Fruit fly (Drosophila melanogaster) whole organism, embryonic: Measurements from ENCODE around the gene CG14327.

Experiments used
- BEAF-32 ChIP-seq: fragments of 200-800 bp; sonication (Bioruptor generic); optimal IDR thresholded peaks from 3 replicates; lab custom pipeline; 2017; ENCODE audit warnings: missing biosample characterization, missing genetic modification characterization, mild to moderate bottlenecking, moderate library complexity, missing genetic modification reagents
- CG10654 ChIP-seq: fragments of 200-800 bp; sonication (Bioruptor generic); optimal IDR thresholded peaks from 2 replicates; lab custom pipeline; 2016; ENCODE audit warnings: missing biosample characterization, missing genetic modification characterization
- CG11560 ChIP-seq: fragments of 200-800 bp; sonication (Bioruptor generic); IDR thresholded peaks from 3 replicates; pipeline ENCODE4 v1.3.6; 2022; ENCODE audit warnings: missing biosample characterization, missing genetic modification characterization
- CG13296 ChIP-seq: fragments of 200-800 bp; sonication (Bioruptor generic); optimal IDR thresholded peaks from 3 replicates; lab custom pipeline; 2018; ENCODE audit warnings: missing biosample characterization, mild to moderate bottlenecking, missing genetic modification characterization
- CG14050 ChIP-seq: fragments of 200-800 bp; sonication (Bioruptor generic); IDR thresholded peaks from 3 replicates; pipeline ENCODE4 v1.3.6; 2022; ENCODE audit warnings: missing biosample characterization, missing genetic modification characterization
- CG14667 ChIP-seq: fragments of 200-800 bp; sonication (Bioruptor generic); IDR thresholded peaks from 2 replicates; pipeline ENCODE4 v1.3.6; 2022; ENCODE audit warnings: missing biosample characterization, missing genetic modification characterization
- CG17186 ChIP-seq: fragments of 200-800 bp; sonication (Bioruptor generic); optimal IDR thresholded peaks from 3 replicates; lab custom pipeline; 2017; ENCODE audit warnings: missing biosample characterization, missing genetic modification reagents, missing genetic modification characterization
- CG18619 ChIP-seq: fragments of 200-800 bp; sonication (Bioruptor generic); optimal IDR thresholded peaks from 3 replicates; lab custom pipeline; 2017; ENCODE audit warnings: missing biosample characterization, mild to moderate bottlenecking, missing genetic modification characterization
- CG2889 ChIP-seq: fragments of 200-800 bp; sonication (Bioruptor generic); IDR thresholded peaks from 3 replicates; pipeline ENCODE4 v1.3.6; 2022; ENCODE audit warnings: missing biosample characterization, missing genetic modification characterization
- CG32532 ChIP-seq: fragments of 200-800 bp; sonication (Bioruptor generic); IDR thresholded peaks from 2 replicates; pipeline ENCODE4 v1.3.6; 2022; ENCODE audit warnings: missing biosample characterization, missing genetic modification characterization
- CG4328 ChIP-seq: fragments of 200-800 bp; sonication (Bioruptor generic); optimal IDR thresholded peaks from 3 replicates; lab custom pipeline; 2017; ENCODE audit warnings: missing biosample characterization, missing genetic modification reagents, missing genetic modification characterization
- CG4617 ChIP-seq: fragments of 200-800 bp; sonication (Bioruptor generic); optimal IDR thresholded peaks from 3 replicates; lab custom pipeline; 2016; ENCODE audit warnings: missing biosample characterization, missing genetic modification characterization, borderline replicate concordance
- CG7271 ChIP-seq: fragments of 200-800 bp; sonication (Bioruptor generic); optimal IDR thresholded peaks from 2 replicates; lab custom pipeline; 2018; ENCODE audit warnings: missing biosample characterization, mild to moderate bottlenecking, missing genetic modification characterization, moderate library complexity
- CG7556 ChIP-seq: fragments of 200-800 bp; sonication (Bioruptor generic); optimal IDR thresholded peaks from 2 replicates; lab custom pipeline; 2017; ENCODE audit warnings: missing biosample characterization, mild to moderate bottlenecking, missing genetic modification characterization
- Dip3 ChIP-seq: fragments of 200-800 bp; sonication (Bioruptor generic); optimal IDR thresholded peaks from 3 replicates; lab custom pipeline; 2016; ENCODE audit warnings: missing biosample characterization, missing genetic modification characterization
- Dll ChIP-seq: fragments of 200-800 bp; sonication (Bioruptor generic); IDR thresholded peaks from 4 replicates; pipeline ENCODE4 v1.3.6; 2022; ENCODE audit warnings: missing biosample characterization, missing genetic modification characterization; ENCODE audit not compliant: partially characterized antibody
- MESR4 ChIP-seq: fragments of 200-800 bp; sonication (Bioruptor generic); optimal IDR thresholded peaks from 2 replicates; lab custom pipeline; 2018; ENCODE audit warnings: missing biosample characterization, mild to moderate bottlenecking, missing genetic modification characterization, moderate library complexity
- MTF-1 ChIP-seq: fragments of 200-800 bp; sonication (Bioruptor generic); optimal IDR thresholded peaks from 2 replicates; lab custom pipeline; 2018; ENCODE audit warnings: missing biosample characterization, mild to moderate bottlenecking, missing genetic modification characterization, borderline replicate concordance
- Myb ChIP-seq: fragments of 200-800 bp; sonication (Bioruptor generic); optimal IDR thresholded peaks from 2 replicates; lab custom pipeline; 2016; ENCODE audit warnings: missing biosample characterization, missing genetic modification characterization
- Tbp ChIP-seq: fragments of >200 bp; optimal IDR thresholded peaks from 2 replicates; lab custom pipeline; 2018; ENCODE audit warnings: missing biosample characterization, missing genetic modification characterization
- ap ChIP-seq: fragments of 200-800 bp; sonication (Bioruptor generic); IDR thresholded peaks from 2 replicates; pipeline ENCODE4 v1.3.6; 2022; ENCODE audit warnings: missing biosample characterization, missing genetic modification characterization
- ara ChIP-seq: fragments of 200-800 bp; sonication (Bioruptor generic); IDR thresholded peaks from 2 replicates; pipeline ENCODE4 v1.3.6; 2022; ENCODE audit warnings: missing biosample characterization, missing genetic modification characterization
- bcd ChIP-seq: fragments of 200-800 bp; sonication (Bioruptor generic); optimal IDR thresholded peaks from 2 replicates; lab custom pipeline; 2017; ENCODE audit warnings: missing biosample characterization, mild to moderate bottlenecking, missing genetic modification characterization
- croc ChIP-seq: fragments of 200-800 bp; sonication (Bioruptor generic); conservative IDR thresholded peaks from 3 replicates; pipeline ENCODE4 v1.3.6; 2022; ENCODE audit warnings: missing biosample characterization, missing genetic modification characterization
- cwo ChIP-seq: fragments of 200-800 bp; sonication (Bioruptor generic); optimal IDR thresholded peaks from 3 replicates; lab custom pipeline; 2017; ENCODE audit warnings: missing biosample characterization, missing genetic modification characterization, mild to moderate bottlenecking, moderate library complexity, missing genetic modification reagents
- danr ChIP-seq: fragments of 200-800 bp; sonication (Bioruptor generic); IDR thresholded peaks from 2 replicates; pipeline ENCODE4 v1.3.6; 2022; ENCODE audit warnings: missing biosample characterization, missing genetic modification characterization
- disco-r ChIP-seq: fragments of 200-800 bp; sonication (Bioruptor generic); optimal IDR thresholded peaks from 2 replicates; lab custom pipeline; 2016; ENCODE audit warnings: missing biosample characterization, missing genetic modification characterization
- dmrt99B ChIP-seq: fragments of 200-800 bp; sonication (Bioruptor generic); optimal IDR thresholded peaks from 2 replicates; lab custom pipeline; 2018; ENCODE audit warnings: missing biosample characterization, mild to moderate bottlenecking, missing genetic modification characterization, moderate library complexity
- en ChIP-seq: fragments of 200-800 bp; sonication (Bioruptor generic); optimal IDR thresholded peaks from 2 replicates; lab custom pipeline; 2016; ENCODE audit warnings: missing biosample characterization, missing genetic modification characterization
- fd102C ChIP-seq: fragments of 200-800 bp; sonication (Bioruptor generic); optimal IDR thresholded peaks from 2 replicates; lab custom pipeline; 2018; ENCODE audit warnings: missing biosample characterization, mild to moderate bottlenecking, missing genetic modification characterization, moderate library complexity
- fd96Cb ChIP-seq: fragments of 200-800 bp; sonication (Bioruptor generic); optimal IDR thresholded peaks from 2 replicates; lab custom pipeline; 2018; ENCODE audit warnings: missing biosample characterization, mild to moderate bottlenecking, missing genetic modification characterization, moderate library complexity
- gem ChIP-seq: fragments of 200-800 bp; sonication (Bioruptor generic); optimal IDR thresholded peaks from 2 replicates; lab custom pipeline; 2019; ENCODE audit warnings: missing biosample characterization, mild to moderate bottlenecking, missing genetic modification characterization, moderate library complexity
- gfzf ChIP-seq: fragments of 200-800 bp; sonication (Bioruptor generic); optimal IDR thresholded peaks from 2 replicates; lab custom pipeline; 2016; ENCODE audit warnings: missing biosample characterization, mild to moderate bottlenecking, missing genetic modification characterization, moderate library complexity
- ind ChIP-seq: fragments of 200-800 bp; sonication (Bioruptor generic); optimal IDR thresholded peaks from 3 replicates; lab custom pipeline; 2016; ENCODE audit warnings: missing biosample characterization, missing genetic modification characterization
- jing ChIP-seq: fragments of 200-800 bp; sonication (Bioruptor generic); optimal IDR thresholded peaks from 2 replicates; lab custom pipeline; 2018; ENCODE audit warnings: missing biosample characterization, mild to moderate bottlenecking, missing genetic modification characterization
- lilli ChIP-seq: fragments of 200-800 bp; sonication (Bioruptor generic); optimal IDR thresholded peaks from 3 replicates; lab custom pipeline; 2016; ENCODE audit warnings: missing biosample characterization, missing genetic modification characterization
- lmd ChIP-seq: fragments of 200-800 bp; sonication (Bioruptor generic); IDR thresholded peaks from 2 replicates; pipeline ENCODE4 v1.3.6; 2022; ENCODE audit warnings: missing biosample characterization, missing genetic modification characterization
- oc ChIP-seq: fragments of 200-800 bp; sonication (Bioruptor generic); optimal IDR thresholded peaks from 2 replicates; lab custom pipeline; 2018; ENCODE audit warnings: missing biosample characterization, mild to moderate bottlenecking, missing genetic modification characterization, moderate library complexity
- pb ChIP-seq: fragments of 200-800 bp; sonication (Bioruptor generic); optimal IDR thresholded peaks from 3 replicates; lab custom pipeline; 2016; ENCODE audit warnings: missing biosample characterization, missing genetic modification characterization
- pita ChIP-seq: fragments of 200-800 bp; sonication (Bioruptor generic); optimal IDR thresholded peaks from 2 replicates; lab custom pipeline; 2017; ENCODE audit warnings: missing biosample characterization, mild to moderate bottlenecking, missing genetic modification characterization
- row ChIP-seq: fragments of 200-800 bp; sonication (Bioruptor generic); IDR thresholded peaks from 3 replicates; pipeline ENCODE4 v1.3.6; 2022; ENCODE audit warnings: missing biosample characterization, missing genetic modification characterization
- seq ChIP-seq: fragments of 200-800 bp; sonication (Bioruptor generic); IDR thresholded peaks from 2 replicates; pipeline ENCODE4 v1.3.6; 2022; ENCODE audit warnings: missing biosample characterization, missing genetic modification characterization
- slp2 ChIP-seq: fragments of 200-800 bp; sonication (Bioruptor generic); optimal IDR thresholded peaks from 2 replicates; lab custom pipeline; 2016; ENCODE audit warnings: missing biosample characterization, missing genetic modification characterization
- zfh2 ChIP-seq: fragments of 200-800 bp; sonication (Bioruptor generic); optimal IDR thresholded peaks from 2 replicates; lab custom pipeline; 2016; ENCODE audit warnings: missing biosample characterization, missing genetic modification characterization

Gene CG14327

DNA sequence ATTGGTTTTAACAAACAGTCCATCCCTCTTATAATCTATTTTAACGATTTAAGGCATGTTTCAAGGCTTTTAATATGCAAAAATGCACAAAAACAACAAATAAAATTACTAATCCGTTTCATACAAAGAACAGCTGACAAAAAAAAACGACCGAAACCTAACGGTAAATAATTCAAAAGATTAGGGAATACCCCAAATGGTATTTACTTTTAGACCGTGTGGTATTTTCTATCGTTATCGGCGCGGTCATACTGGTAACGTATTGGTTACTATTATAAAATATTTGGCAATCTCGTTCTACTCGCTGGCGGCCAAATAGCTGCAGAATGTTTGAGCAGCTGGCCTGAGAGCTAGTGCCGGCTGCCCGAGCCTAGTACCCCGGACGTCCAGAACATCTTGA lies 7.6 kb upstream of the CG14327 start, which contains the start of gene sll (continued):
- no peak for TF ChIP-seq seq (GFP tag; lab: Robert Waterston, UW)
- no peak for TF ChIP-seq CG10654 (GFP tag; lab: Kevin White, UChicago)
- TF ChIP-seq CG2889: no peak
- TF ChIP-seq slp2 (GFP tag; lab: Kevin White, UChicago): no peak
- peak; percentile 59 for TF ChIP-seq oc
- TF ChIP-seq CG13296 (GFP tag; lab: Kevin White, UChicago): no peak
- no peak for TF ChIP-seq CG7271 (tag; lab: Kevin White, UChicago)
- no peak for TF ChIP-seq jing (GFP tag; lab: Kevin White, UChicago)
- no peak for TF ChIP-seq CG17186
- TF ChIP-seq zfh2 (GFP tag; lab: Kevin White, UChicago): no peak
- TF ChIP-seq lilli (GFP tag; lab: Kevin White, UChicago): no peak
- no peak for TF ChIP-seq CG7556 (GFP tag; lab: Kevin White, UChicago)
- no peak for TF ChIP-seq danr (GFP tag; lab: Robert Waterston, UW)
- no peak for TF ChIP-seq pita
- no peak for TF ChIP-seq CG32532
- peak; percentile 39 for TF ChIP-seq CG4617 (GFP tag; lab: Kevin White, UChicago)
- TF ChIP-seq Dll: peak; percentile 64; the same call in 2 of the 4 replicates
- TF ChIP-seq fd96Cb (tag; lab: Kevin White, UChicago): no peak
- no peak for TF ChIP-seq bcd
- peak; percentile 51 for TF ChIP-seq MESR4 (GFP tag; lab: Kevin White, UChicago)
- no peak for TF ChIP-seq cwo (GFP tag; lab: Kevin White, UChicago)
- peak; percentile 42 for TF ChIP-seq BEAF-32
- TF ChIP-seq gem (tag; lab: Kevin White, UChicago): peak; percentile 27
- no peak for TF ChIP-seq ara (GFP tag; lab: Robert Waterston, UW)
- TF ChIP-seq croc: no peak
- TF ChIP-seq CG11560 (tag; lab: Robert Waterston, UW): no peak
- no peak for TF ChIP-seq CG14667
- TF ChIP-seq Dip3 (GFP tag; lab: Kevin White, UChicago): no peak
- TF ChIP-seq row (GFP tag; lab: Robert Waterston, UW): no peak; the same call in 2 of the 3 replicates
- TF ChIP-seq ind (GFP tag; lab: Kevin White, UChicago): no peak
- TF ChIP-seq CG4328 (GFP tag; lab: Kevin White, UChicago): no peak
- TF ChIP-seq CG14050 (GFP tag; lab: Robert Waterston, UW): no peak
- no peak for TF ChIP-seq Tbp (GFP tag; lab: Kevin White, UChicago)
- TF ChIP-seq en (GFP tag; lab: Kevin White, UChicago): no peak
- TF ChIP-seq CG18619 (GFP tag; lab: Kevin White, UChicago): no peak
- peak; percentile 10 for TF ChIP-seq fd102C (GFP tag; lab: Kevin White, UChicago)
- TF ChIP-seq Myb (GFP tag; lab: Kevin White, UChicago): peak; percentile 96
- no peak for TF ChIP-seq pb
- no peak for TF ChIP-seq lmd (GFP tag; lab: Robert Waterston, UW)
- TF ChIP-seq gfzf (GFP tag; lab: Kevin White, UChicago): peak; percentile 72
- TF ChIP-seq disco-r (GFP tag; lab: Kevin White, UChicago): no peak
- TF ChIP-seq dmrt99B: no peak
- TF ChIP-seq ap (GFP tag; lab: Robert Waterston, UW): no peak
- TF ChIP-seq MTF-1 (GFP tag; lab: Kevin White, UChicago): no peak
